Worm (Caenorhabditis elegans) whole organism, L3 larva: ENCODE data around the gene dhs-9.

ENCODE experiments used
- R02D3.7 ChIP-seq: fragments of 150-350 bp; optimal IDR thresholded peaks from 2 replicates; lab custom pipeline; 2014; ENCODE audit warnings: missing biosample characterization, missing genetic modification characterization
- ZK546.5 ChIP-seq: sonication (generic microtip); optimal IDR thresholded peaks from 2 replicates; lab custom pipeline; 2017; ENCODE audit warnings: missing biosample characterization, missing genetic modification characterization
- aly-2 ChIP-seq: fragments of 150-350 bp; optimal IDR thresholded peaks from 2 replicates; lab custom pipeline; 2014; ENCODE audit warnings: missing biosample characterization, missing genetic modification characterization
- ama-1 ChIP-seq: fragments of 150-350 bp; optimal IDR thresholded peaks from 2 replicates; lab custom pipeline; 2018
- ceh-16 ChIP-seq: sonication (generic microtip); optimal IDR thresholded peaks from 2 replicates; lab custom pipeline; 2017; ENCODE audit warnings: missing biosample characterization, missing genetic modification characterization
- ceh-28 ChIP-seq: fragments of 150-350 bp; optimal IDR thresholded peaks from 2 replicates; lab custom pipeline; 2014; ENCODE audit warnings: missing biosample characterization, missing genetic modification reagents, missing genetic modification characterization
- ceh-82 ChIP-seq: fragments of 150-350 bp; optimal IDR thresholded peaks from 2 replicates; lab custom pipeline; 2014; ENCODE audit warnings: missing biosample characterization, missing genetic modification characterization
- ceh-9 ChIP-seq: sonication (generic microtip); optimal IDR thresholded peaks from 2 replicates; lab custom pipeline; 2018; ENCODE audit warnings: missing biosample characterization, missing genetic modification characterization
- daf-12 ChIP-seq: fragments of 150-350 bp; optimal IDR thresholded peaks from 2 replicates; lab custom pipeline; 2014; ENCODE audit warnings: missing biosample characterization, missing genetic modification reagents, missing genetic modification characterization
- egl-27 ChIP-seq: sonication (generic microtip); optimal IDR thresholded peaks from 4 replicates; lab custom pipeline; 2017; ENCODE audit warnings: missing biosample characterization, missing genetic modification reagents, missing genetic modification characterization
- egl-5 ChIP-seq: fragments of 150-350 bp; optimal IDR thresholded peaks from 2 replicates; lab custom pipeline; 2017; ENCODE audit warnings: missing biosample characterization, missing genetic modification reagents, missing genetic modification characterization, inconsistent platforms
- elt-1 ChIP-seq: fragments of 150-350 bp; optimal IDR thresholded peaks from 2 replicates; lab custom pipeline; 2014; ENCODE audit warnings: missing biosample characterization, missing genetic modification characterization
- elt-2 ChIP-seq: sonication (generic microtip); optimal IDR thresholded peaks from 2 replicates; lab custom pipeline; 2016; ENCODE audit warnings: missing genetic modification reagents, mild to moderate bottlenecking, missing genetic modification characterization, missing compliant biosample characterization
- elt-3 ChIP-seq, 3 experiments: fragments of 150-350 bp in 1 of 3; sonication (generic microtip) in 2 of 3; optimal IDR thresholded peaks; 2 replicates in 2 of 3; 4 replicates in 1 of 3; lab custom pipeline; 2014 to 2017; ENCODE audit warnings: missing biosample characterization in 3 of 3, missing genetic modification characterization in 3 of 3
- eor-1 ChIP-seq, 2 experiments: fragments of 150-350 bp; optimal IDR thresholded peaks; 2 replicates each; lab custom pipeline; 2014 to 2018; ENCODE audit warnings: missing biosample characterization in 2 of 2, missing genetic modification characterization in 2 of 2
- fkh-10 ChIP-seq: sonication (generic microtip); optimal IDR thresholded peaks from 2 replicates; lab custom pipeline; 2017; ENCODE audit warnings: missing biosample characterization, missing genetic modification reagents, missing genetic modification characterization
- fkh-2 ChIP-seq: fragments of 150-350 bp; optimal IDR thresholded peaks from 2 replicates; lab custom pipeline; 2014; ENCODE audit warnings: missing biosample characterization, missing genetic modification reagents, missing genetic modification characterization
- fos-1 ChIP-seq: fragments of 150-350 bp; optimal IDR thresholded peaks from 2 replicates; lab custom pipeline; 2014; ENCODE audit warnings: missing biosample characterization, missing genetic modification characterization
- hmg-11 ChIP-seq: sonication (generic microtip); optimal IDR thresholded peaks from 2 replicates; lab custom pipeline; 2016; ENCODE audit warnings: missing genetic modification characterization, missing compliant biosample characterization
- jun-1 ChIP-seq: fragments of 150-350 bp; optimal IDR thresholded peaks from 2 replicates; lab custom pipeline; 2014; ENCODE audit warnings: missing biosample characterization, missing genetic modification reagents, missing genetic modification characterization
- lin-15B ChIP-seq: fragments of 150-350 bp; optimal IDR thresholded peaks from 2 replicates; lab custom pipeline; 2014; ENCODE audit warnings: missing biosample characterization, missing genetic modification characterization
- lin-39 ChIP-seq: fragments of 150-350 bp; optimal IDR thresholded peaks from 2 replicates; lab custom pipeline; 2018; ENCODE audit warnings: missing biosample characterization, missing genetic modification reagents, missing genetic modification characterization
- lsy-12 ChIP-seq: sonication (generic microtip); optimal IDR thresholded peaks from 2 replicates; lab custom pipeline; 2016; ENCODE audit warnings: mild to moderate bottlenecking, missing genetic modification characterization, missing compliant biosample characterization
- mdl-1 ChIP-seq: fragments of 150-350 bp; optimal IDR thresholded peaks from 2 replicates; lab custom pipeline; 2014; ENCODE audit warnings: missing biosample characterization, missing genetic modification characterization
- mml-1 ChIP-seq: fragments of 150-350 bp; sonication (generic microtip); optimal IDR thresholded peaks from 3 replicates; lab custom pipeline; 2014; ENCODE audit warnings: missing biosample characterization, missing genetic modification characterization
- nfya-1 ChIP-seq: sonication (generic microtip); optimal IDR thresholded peaks from 2 replicates; lab custom pipeline; 2017; ENCODE audit warnings: missing genetic modification characterization, mild to moderate bottlenecking, missing compliant biosample characterization, antibody characterized with exemption, moderate library complexity; ENCODE audit not compliant: insufficient read depth
- nhr-11 ChIP-seq: fragments of 150-350 bp; optimal IDR thresholded peaks from 2 replicates; lab custom pipeline; 2014; ENCODE audit warnings: missing biosample characterization, missing genetic modification characterization
- nhr-12 ChIP-seq: fragments of 150-350 bp; optimal IDR thresholded peaks from 2 replicates; lab custom pipeline; 2014; ENCODE audit warnings: missing biosample characterization, missing genetic modification characterization
- nhr-23 ChIP-seq: fragments of 150-350 bp; optimal IDR thresholded peaks from 2 replicates; lab custom pipeline; 2014; ENCODE audit warnings: missing biosample characterization, missing genetic modification reagents, missing genetic modification characterization
- nhr-237 ChIP-seq: fragments of 150-350 bp; optimal IDR thresholded peaks from 2 replicates; lab custom pipeline; 2014; ENCODE audit warnings: missing biosample characterization, missing genetic modification characterization
- nhr-25 ChIP-seq: sonication (generic microtip); optimal IDR thresholded peaks from 2 replicates; lab custom pipeline; 2017; ENCODE audit warnings: missing biosample characterization, missing genetic modification characterization
- nhr-28 ChIP-seq: fragments of 150-350 bp; optimal IDR thresholded peaks from 2 replicates; lab custom pipeline; 2014; ENCODE audit warnings: missing biosample characterization, missing genetic modification characterization
- nhr-43 ChIP-seq: sonication (generic microtip); optimal IDR thresholded peaks from 2 replicates; lab custom pipeline; 2016; ENCODE audit warnings: mild to moderate bottlenecking, missing genetic modification characterization, missing compliant biosample characterization; ENCODE audit not compliant: poor library complexity, severe bottlenecking
- nhr-67 ChIP-seq: fragments of 150-350 bp; optimal IDR thresholded peaks from 2 replicates; lab custom pipeline; 2014; ENCODE audit warnings: missing biosample characterization, missing genetic modification characterization
- nhr-76 ChIP-seq: fragments of 150-350 bp; sonication (generic microtip); optimal IDR thresholded peaks from 5 replicates; lab custom pipeline; 2014; ENCODE audit warnings: missing biosample characterization, missing genetic modification characterization
- nhr-77 ChIP-seq: fragments of 150-350 bp; optimal IDR thresholded peaks from 2 replicates; lab custom pipeline; 2014; ENCODE audit warnings: missing biosample characterization, missing genetic modification characterization
- pha-4 ChIP-seq: fragments of 150-350 bp; optimal IDR thresholded peaks from 2 replicates; lab custom pipeline; 2014; ENCODE audit warnings: missing biosample characterization, missing genetic modification reagents, missing genetic modification characterization
- pqm-1 ChIP-seq: fragments of 150-350 bp; optimal IDR thresholded peaks from 2 replicates; lab custom pipeline; 2017; ENCODE audit warnings: missing biosample characterization, missing genetic modification characterization, inconsistent platforms
- sea-2 ChIP-seq: fragments of 150-350 bp; sonication (generic microtip); optimal IDR thresholded peaks from 4 replicates; lab custom pipeline; 2014; ENCODE audit warnings: missing biosample characterization, missing genetic modification reagents, missing genetic modification characterization
- skn-1 ChIP-seq: fragments of 150-350 bp; optimal IDR thresholded peaks from 2 replicates; lab custom pipeline; 2014; ENCODE audit warnings: missing biosample characterization, missing genetic modification characterization
- snpc-4 ChIP-seq: fragments of 150-350 bp; optimal IDR thresholded peaks from 2 replicates; lab custom pipeline; 2014; ENCODE audit warnings: missing biosample characterization, missing genetic modification characterization
- tbx-2 ChIP-seq: sonication (generic microtip); optimal IDR thresholded peaks from 2 replicates; lab custom pipeline; 2016; ENCODE audit warnings: mild to moderate bottlenecking, missing genetic modification characterization, missing compliant biosample characterization
- unc-39 ChIP-seq: sonication (generic microtip); optimal IDR thresholded peaks from 4 replicates; lab custom pipeline; 2017; ENCODE audit warnings: missing biosample characterization, missing genetic modification characterization
- unc-62 ChIP-seq: fragments of 150-350 bp; sonication (generic microtip); optimal IDR thresholded peaks from 4 replicates; lab custom pipeline; 2014; ENCODE audit warnings: missing biosample characterization, missing genetic modification reagents, missing genetic modification characterization
- zag-1 ChIP-seq: fragments of 150-350 bp; optimal IDR thresholded peaks from 2 replicates; lab custom pipeline; 2014; ENCODE audit warnings: missing biosample characterization, missing genetic modification characterization
- ztf-11 ChIP-seq: fragments of 150-350 bp; optimal IDR thresholded peaks from 2 replicates; lab custom pipeline; 2014; ENCODE audit warnings: missing biosample characterization, missing genetic modification characterization
- ztf-4 ChIP-seq: fragments of 150-350 bp; optimal IDR thresholded peaks from 2 replicates; lab custom pipeline; 2014; ENCODE audit warnings: missing biosample characterization, missing genetic modification characterization

dhs-9 gene

DNA sequence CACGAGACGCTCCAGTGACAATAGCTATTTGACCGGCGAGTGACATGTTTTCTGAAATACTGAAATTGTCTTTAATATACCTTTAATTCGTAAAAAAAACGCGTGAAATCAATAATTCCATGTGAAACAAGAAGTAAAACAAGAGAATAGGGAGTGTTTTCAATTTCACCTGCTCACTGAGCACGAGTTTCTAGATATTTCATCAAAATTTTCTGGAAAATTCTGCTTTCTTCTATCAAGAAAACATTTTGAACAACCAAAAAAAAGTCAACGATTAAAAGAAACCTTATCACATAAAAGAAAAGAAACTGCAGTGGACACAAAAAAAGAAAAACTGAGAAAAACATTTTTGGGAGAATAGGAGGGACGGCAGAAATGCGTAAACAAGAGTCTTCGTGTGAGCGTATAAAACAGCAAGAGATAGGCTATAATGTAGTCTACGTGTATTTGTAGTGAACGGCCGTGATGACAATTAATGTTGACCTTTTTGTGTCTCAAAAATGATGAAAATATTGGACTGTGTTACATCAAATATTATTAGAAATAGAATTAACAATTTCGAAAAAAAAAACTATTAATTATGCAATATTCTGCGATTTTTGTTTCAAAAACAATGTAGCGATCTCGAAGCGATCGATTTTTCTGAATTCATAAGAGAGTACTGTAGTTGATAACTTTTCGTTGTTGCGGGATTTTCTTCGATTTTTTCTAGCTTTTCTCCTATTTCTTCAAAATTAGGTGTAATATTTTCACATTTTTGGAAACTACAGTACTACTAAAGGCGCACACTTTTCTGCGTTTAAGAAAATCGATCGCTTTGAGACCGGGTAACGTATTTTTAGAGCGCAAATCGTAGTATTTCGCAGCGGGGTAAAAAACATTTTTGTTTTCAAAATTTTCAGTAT lies at the start of gene dhs-9:
Gene dhs-9, minus strand, starts transcription at position 51 of the 905 bp plus-strand sequence.
- TF ChIP-seq unc-39 (no peak), elt-2 (tag; lab: Kevin White, UChicago) (peak; percentile 62), lsy-12 (tag; lab: Kevin White, UChicago) (no peak), snpc-4 (tag; lab: Kevin White, UChicago) (peak; percentile 16), jun-1 (tag; lab: Kevin White, UChicago) (no peak), ceh-16 (tag; lab: Kevin White, UChicago) (no peak), daf-12 (tag; lab: Kevin White, UChicago) (no peak), ztf-11 (tag; lab: Kevin White, UChicago) (no peak), nhr-67 (tag; lab: Kevin White, UChicago) (no peak), nhr-77 (tag; lab: Kevin White, UChicago) (no peak), nhr-237 (tag; lab: Kevin White, UChicago) (no peak), elt-1 (tag; lab: Kevin White, UChicago) (no peak), nhr-43 (tag; lab: Kevin White, UChicago) (peak; percentile 69), aly-2 (no peak), lin-39 (tag; lab: Kevin White, UChicago) (no peak), fos-1 (no peak), eor-1 (tag; optimal IDR thresholded peaks at IDR 0.05; lab: Kevin White, UChicago) (no peak), elt-3 (tag; optimal IDR thresholded peaks at IDR 0.05; lab: Kevin White, UChicago) (no peak), pqm-1 (tag; lab: Kevin White, UChicago) (peak; percentile 54), sea-2 (GFP tag; lab: Kevin White, UChicago) (no peak), ceh-82 (tag; lab: Kevin White, UChicago) (no peak), ZK546.5 (tag; lab: Kevin White, UChicago) (no peak), skn-1 (tag; lab: Kevin White, UChicago) (peak; percentile 86), egl-5 (tag; lab: Kevin White, UChicago) (peak; percentile 46), nhr-28 (tag; lab: Kevin White, UChicago) (no peak), unc-62 (GFP tag; lab: Kevin White, UChicago) (no peak), pha-4 (peak; percentile 85), fkh-10 (GFP tag; lab: Kevin White, UChicago) (no peak), nhr-25 (tag; lab: Kevin White, UChicago) (no peak), lin-15B (no peak), ztf-4 (tag; lab: Kevin White, UChicago) (no peak), nhr-12 (tag; lab: Kevin White, UChicago) (no peak), mdl-1 (tag; lab: Kevin White, UChicago) (no peak), ama-1 (lab: Kevin White, UChicago) (no peak), egl-27 (tag; lab: Kevin White, UChicago) (no peak), tbx-2 (peak; percentile 35), R02D3.7 (tag; lab: Kevin White, UChicago) (no peak), nhr-76 (tag; lab: Kevin White, UChicago) (no peak), nhr-11 (tag; lab: Kevin White, UChicago) (no peak), hmg-11 (tag; lab: Kevin White, UChicago) (peak; percentile 1), nhr-23 (no peak), ceh-9 (tag; lab: Kevin White, UChicago) (no peak), nfya-1 (tag; lab: Kevin White, UChicago) (peak; percentile 10), zag-1 (tag; lab: Kevin White, UChicago) (no peak), mml-1 (no peak), ceh-28 (tag; lab: Kevin White, UChicago) (no peak), fkh-2 (tag; lab: Kevin White, UChicago) (no peak)
